Fruit fly (Drosophila melanogaster): Measurements from ENCODE around the gene Mitofilin.

The Mitofilin gene

dm6 chr3R:22049134-22049796 lies 26.1 kb upstream of the Mitofilin start (continued):
- TF ChIP-seq CG1024 (GFP tag; IDR thresholded peaks at IDR 0.05) (peak; percentile 51), CG32767 (GFP tag; IDR thresholded peaks at IDR 0.05) (peak; percentile 73), Stat92E (GFP tag; optimal IDR thresholded peaks at IDR 0.05) (no peak), vvl (GFP tag; IDR thresholded peaks at IDR 0.05) (peak; percentile 89), nau (GFP tag; optimal IDR thresholded peaks at IDR 0.05) (peak; percentile 66), oc (tag; optimal IDR thresholded peaks at IDR 0.05) (peak; percentile 80), lov (optimal IDR thresholded peaks at IDR 0.05) (no peak), lov (GFP tag; IDR thresholded peaks at IDR 0.05) (peak; percentile 84), Hmx (GFP tag; optimal IDR thresholded peaks at IDR 0.05) (no peak), CG16779 (GFP tag; IDR thresholded peaks at IDR 0.05) (peak; percentile 63; the same call in 1 of the 2 replicates), cas (GFP tag; IDR thresholded peaks at IDR 0.05) (peak; percentile 37; the same call in 1 of the 2 replicates), CG11504 (tag; optimal IDR thresholded peaks at IDR 0.05) (peak; percentile 86), CG1647 (GFP tag; optimal IDR thresholded peaks at IDR 0.05) (peak; percentile 69), CG33557 (GFP tag; optimal IDR thresholded peaks at IDR 0.05) (no peak), CG30403 (GFP tag; optimal IDR thresholded peaks at IDR 0.05) (peak; percentile 84), Atf-2 (GFP tag; optimal IDR thresholded peaks at IDR 0.05) (peak; percentile 39), CG12219 (GFP tag; optimal IDR thresholded peaks at IDR 0.05) (peak; percentile 81), pho (GFP tag; optimal IDR thresholded peaks at IDR 0.05) (peak; percentile 69), CG14014 (GFP tag; IDR thresholded peaks at IDR 0.05) (peak; percentile 72), sisA (GFP tag; IDR thresholded peaks at IDR 0.05) (peak; percentile 87), Nf-YB (GFP tag; optimal IDR thresholded peaks at IDR 0.05) (peak; percentile 21), az2 (GFP tag; optimal IDR thresholded peaks at IDR 0.05) (peak; percentile 79), CTCF (GFP tag; optimal IDR thresholded peaks at IDR 0.05) (peak; percentile 16), trem (tag; optimal IDR thresholded peaks at IDR 0.05) (peak; percentile 60), ase (GFP tag; IDR thresholded peaks at IDR 0.05) (peak; percentile 77; the same call in 2 of the 3 replicates), p53 (GFP tag; optimal IDR thresholded peaks at IDR 0.05) (no peak), CG3407 (GFP tag; optimal IDR thresholded peaks at IDR 0.05) (peak; percentile 76), CG31365 (tag; optimal IDR thresholded peaks at IDR 0.05) (peak; percentile 49), CG3995 (GFP tag; optimal IDR thresholded peaks at IDR 0.05) (no peak), sob (GFP tag; IDR thresholded peaks at IDR 0.05) (peak; percentile 85), BEAF-32 (GFP tag; optimal IDR thresholded peaks at IDR 0.05) (no peak), CG6813 (GFP tag; optimal IDR thresholded peaks at IDR 0.05) (peak; percentile 71), amos (GFP tag; IDR thresholded peaks at IDR 0.05; ENCODE audit: partially characterized antibody) (no peak), Ravus (GFP tag; IDR thresholded peaks at IDR 0.05) (no peak), Max (GFP tag; optimal IDR thresholded peaks at IDR 0.05) (peak; percentile 37), CG8765 (GFP tag; IDR thresholded peaks at IDR 0.05) (peak; percentile 66; the same call in 1 of the 2 replicates), C15 (GFP tag; IDR thresholded peaks at IDR 0.05) (peak; percentile 57; the same call in 2 of the 3 replicates), schlank (tag; optimal IDR thresholded peaks at IDR 0.05) (peak; percentile 44), zf30C (GFP tag; optimal IDR thresholded peaks at IDR 0.05) (peak; percentile 75), CG17612 (GFP tag; IDR thresholded peaks at IDR 0.05) (no peak), Side (GFP tag; optimal IDR thresholded peaks at IDR 0.05) (peak; percentile 72), tio (GFP tag; optimal IDR thresholded peaks at IDR 0.05) (peak; percentile 74), fru (optimal IDR thresholded peaks at IDR 0.05) (no peak), CG18599 (GFP tag; optimal IDR thresholded peaks at IDR 0.05) (peak; percentile 92), zen (tag; optimal IDR thresholded peaks at IDR 0.05) (peak; percentile 47), CG13894 (tag; optimal IDR thresholded peaks at IDR 0.05) (peak; percentile 71), CG13123 (GFP tag; optimal IDR thresholded peaks at IDR 0.05) (peak; percentile 36), Abd-B (GFP tag; optimal IDR thresholded peaks at IDR 0.05) (peak; percentile 69), CG12236 (GFP tag; optimal IDR thresholded peaks at IDR 0.05) (peak; percentile 66), Dip2 (GFP tag; IDR thresholded peaks at IDR 0.05) (no peak), CG12299 (tag; optimal IDR thresholded peaks at IDR 0.05) (peak; percentile 62)

All from whole organism, embryonic.